Worm (Caenorhabditis elegans): ENCODE results near the gene fbxa-22.

fbxa-22 gene

ce11 chrIII:901148-901547, 37.5 kb upstream of the fbxa-22 start, which contains the start of gene sucl-2:
TSS of gene sucl-2 (minus strand) at chrIII:901412.
- TF ChIP-seq Y75B8A.6 (GFP tag; IDR thresholded peaks at IDR 0.05) (no peak), madf-5 (GFP tag; IDR thresholded peaks at IDR 0.05) (no peak), Y48G9A.11 (GFP tag; IDR thresholded peaks at IDR 0.05) (no peak), tag-97 (GFP tag; IDR thresholded peaks at IDR 0.05) (no peak), dmd-8 (GFP tag; IDR thresholded peaks at IDR 0.05) (0 out of 2 replicates have a peak, but pooled peaks have one; percentile 51), hif-1 (tag; optimal IDR thresholded peaks at IDR 0.05) (no peak), nhr-6 (tag; optimal IDR thresholded peaks at IDR 0.05) (no peak)

ce11 chrIII:901600-902250, 36.9 kb upstream of the fbxa-22 start:
- TF ChIP-seq dpl-1 (GFP tag; optimal IDR thresholded peaks at IDR 0.05): peak; percentile 70
- TF ChIP-seq nhr-76 (tag; optimal IDR thresholded peaks at IDR 0.05): no peak
- no peak for TF ChIP-seq lim-7 (GFP tag; IDR thresholded peaks at IDR 0.05)
- TF ChIP-seq unc-62 (GFP tag; optimal IDR thresholded peaks at IDR 0.05 in 1 of 2): peak in 1 of 2 experiments; percentile 87
- TF ChIP-seq unc-62 (tag; optimal IDR thresholded peaks at IDR 0.05): no peak
- peak; percentile 26 for TF ChIP-seq mes-2 (tag; optimal IDR thresholded peaks at IDR 0.05; ENCODE audit: poor library complexity, severe bottlenecking)
- peak; percentile 14 for TF ChIP-seq nhr-48 (tag; optimal IDR thresholded peaks at IDR 0.05)
- TF ChIP-seq ceh-44 (GFP tag; IDR thresholded peaks at IDR 0.05): no peak
- no peak for TF ChIP-seq egl-27 (tag; optimal IDR thresholded peaks at IDR 0.05)
- TF ChIP-seq hlh-11 (tag; optimal IDR thresholded peaks at IDR 0.05): peak; percentile 38
- peak in 1 of 2 experiments; percentile 33 for TF ChIP-seq lsy-2 (tag; optimal IDR thresholded peaks at IDR 0.05)
- peak; percentile 20; the same call in 1 of the 2 replicates for TF ChIP-seq Y48G9A.11 (GFP tag; IDR thresholded peaks at IDR 0.05)
- peak; percentile 6 for TF ChIP-seq mep-1 (tag; optimal IDR thresholded peaks at IDR 0.05)
- peak; percentile 92 for TF ChIP-seq lin-38 (GFP tag; IDR thresholded peaks at IDR 0.05)
- no peak for TF ChIP-seq dmd-8 (GFP tag; IDR thresholded peaks at IDR 0.05)
- TF ChIP-seq dve-1 (tag; optimal IDR thresholded peaks at IDR 0.05; ENCODE audit: insufficient read depth): peak; percentile 27
- TF ChIP-seq pqm-1 (tag; optimal IDR thresholded peaks at IDR 0.05): peak; percentile 19
- TF ChIP-seq daf-19 (GFP tag; conservative IDR thresholded peaks at IDR 0.05): 0 out of 2 replicates have a peak, but pooled peaks have one; percentile 34
- TF ChIP-seq aha-1 (tag): peak; percentile 98
- no peak for TF ChIP-seq pha-4 (GFP tag; IDR thresholded peaks at IDR 0.05)
- peak; percentile 0 for TF ChIP-seq pha-4 (tag; optimal IDR thresholded peaks at IDR 0.05)
- peak; percentile 54 for TF ChIP-seq dmd-6 (GFP tag; IDR thresholded peaks at IDR 0.05)
- no peak for TF ChIP-seq daf-16 (GFP tag; optimal IDR thresholded peaks at IDR 0.05)
- peak; percentile 17 for TF ChIP-seq daf-16 (tag; optimal IDR thresholded peaks at IDR 0.05)
- peak; percentile 5 for TF ChIP-seq nhr-28 (tag; optimal IDR thresholded peaks at IDR 0.05)

ce11 chrIII:907311-907710, 31.4 kb upstream of the fbxa-22 start, which contains the start of gene F23H11.4:
TSS of gene F23H11.4 (minus strand) at chrIII:907539.
- TF ChIP-seq aha-1 (tag): peak; percentile 73
- TF ChIP-seq nhr-237 (tag; optimal IDR thresholded peaks at IDR 0.05): no peak

- TF ChIP-seq nhr-11 (tag; optimal IDR thresholded peaks at IDR 0.05) (no peak), nhr-77 (tag; optimal IDR thresholded peaks at IDR 0.05) (no peak), nhr-25 (tag; optimal IDR thresholded peaks at IDR 0.05; ENCODE audit: borderline replicate concordance, insufficient read depth) (no peak), unc-62 (GFP tag; optimal IDR thresholded peaks at IDR 0.05 in 1 of 2) (peak in 1 of 2 experiments; percentile 95), unc-62 (tag; optimal IDR thresholded peaks at IDR 0.05) (no peak), Y48G9A.11 (GFP tag; IDR thresholded peaks at IDR 0.05) (no peak), nhr-111 (GFP tag; optimal IDR thresholded peaks at IDR 0.05) (no peak), nhr-6 (tag; optimal IDR thresholded peaks at IDR 0.05) (peak; percentile 62), lim-7 (GFP tag; IDR thresholded peaks at IDR 0.05) (no peak), ceh-62 (tag; optimal IDR thresholded peaks at IDR 0.05) (no peak), zip-2 (tag; optimal IDR thresholded peaks at IDR 0.05) (no peak), ceh-44 (GFP tag; IDR thresholded peaks at IDR 0.05) (no peak), spr-1 (tag; optimal IDR thresholded peaks at IDR 0.05) (no peak), hlh-30 (tag; optimal IDR thresholded peaks at IDR 0.05; ENCODE audit: insufficient read depth) (peak; percentile 46), T26A8.4 (GFP tag; IDR thresholded peaks at IDR 0.05) (peak; percentile 46; the same call in 1 of the 2 replicates), mes-2 (tag; optimal IDR thresholded peaks at IDR 0.05; ENCODE audit: poor library complexity, severe bottlenecking) (peak; percentile 9), dve-1 (tag; optimal IDR thresholded peaks at IDR 0.05; ENCODE audit: insufficient read depth) (peak; percentile 39), jun-1 (tag; optimal IDR thresholded peaks at IDR 0.05) (peak; percentile 43), Y75B8A.6 (GFP tag; IDR thresholded peaks at IDR 0.05) (no peak), mep-1 (tag; optimal IDR thresholded peaks at IDR 0.05) (peak; percentile 22), zfp-2 (tag; optimal IDR thresholded peaks at IDR 0.05) (no peak), ZK546.5 (tag; optimal IDR thresholded peaks at IDR 0.05) (no peak), cey-2 (tag; optimal IDR thresholded peaks at IDR 0.05; ENCODE audit: borderline replicate concordance, insufficient read depth) (no peak)
Observed at ce11 chrIII:907990-908389, 30.7 kb upstream of the fbxa-22 start.
